Worm (Caenorhabditis elegans) whole organism, late embryonic: ENCODE results near the gene str-112.

ENCODE experiments used
- C08G9.2 ChIP-seq: sonication (generic microtip); optimal IDR thresholded peaks from 2 replicates; lab custom pipeline; 2016; ENCODE audit warnings: mild to moderate bottlenecking, missing genetic modification characterization, moderate library complexity, missing compliant biosample characterization
- F13H6.1 ChIP-seq: sonication (generic microtip); optimal IDR thresholded peaks from 2 replicates; lab custom pipeline; 2016; ENCODE audit warnings: missing genetic modification characterization, missing compliant biosample characterization
- K09A11.1 ChIP-seq: sonication (generic microtip); optimal IDR thresholded peaks from 2 replicates; lab custom pipeline; 2017; ENCODE audit warnings: antibody characterized with exemption, mild to moderate bottlenecking, missing genetic modification characterization, missing compliant biosample characterization; ENCODE audit not compliant: insufficient read depth
- ahr-1 ChIP-seq: sonication (generic microtip); optimal IDR thresholded peaks from 2 replicates; lab custom pipeline; 2016; ENCODE audit warnings: missing genetic modification characterization, missing compliant biosample characterization
- ama-1 ChIP-seq: fragments of 150-350 bp; optimal IDR thresholded peaks from 2 replicates; lab custom pipeline; 2014
- ceh-19 ChIP-seq: fragments of 200-800 bp; sonication (Bioruptor generic); optimal IDR thresholded peaks from 2 replicates; lab custom pipeline; 2018; ENCODE audit warnings: mild to moderate bottlenecking, missing genetic modification characterization, missing compliant biosample characterization
- ceh-30 ChIP-seq: fragments of 150-350 bp; optimal IDR thresholded peaks from 2 replicates; lab custom pipeline; 2014; ENCODE audit warnings: missing biosample characterization, missing genetic modification characterization
- ceh-34 ChIP-seq: sonication (generic microtip); optimal IDR thresholded peaks from 2 replicates; lab custom pipeline; 2016; ENCODE audit warnings: mild to moderate bottlenecking, missing genetic modification characterization, missing compliant biosample characterization
- ceh-48 ChIP-seq: sonication (generic microtip); optimal IDR thresholded peaks from 2 replicates; lab custom pipeline; 2016; ENCODE audit warnings: missing genetic modification characterization, inconsistent platforms, missing compliant biosample characterization
- ceh-6 ChIP-seq: fragments of 200-800 bp; sonication (Bioruptor generic); optimal IDR thresholded peaks from 2 replicates; lab custom pipeline; 2018; ENCODE audit warnings: mild to moderate bottlenecking, missing genetic modification characterization, missing compliant biosample characterization
- dve-1 ChIP-seq: sonication (generic microtip); optimal IDR thresholded peaks from 2 replicates; lab custom pipeline; 2017; ENCODE audit warnings: antibody characterized with exemption, mild to moderate bottlenecking, missing genetic modification characterization, missing compliant biosample characterization
- elt-4 ChIP-seq: sonication (generic microtip); optimal IDR thresholded peaks from 2 replicates; lab custom pipeline; 2016; ENCODE audit warnings: missing genetic modification characterization, missing compliant biosample characterization
- ets-4 ChIP-seq: sonication (generic microtip); optimal IDR thresholded peaks from 2 replicates; lab custom pipeline; 2016; ENCODE audit warnings: missing genetic modification characterization, missing compliant biosample characterization
- fax-1 ChIP-seq: sonication (generic microtip); optimal IDR thresholded peaks from 2 replicates; lab custom pipeline; 2016; ENCODE audit warnings: missing genotype, missing genetic modification characterization, missing compliant biosample characterization
- fkh-10 ChIP-seq: fragments of 150-350 bp; optimal IDR thresholded peaks from 2 replicates; lab custom pipeline; 2014; ENCODE audit warnings: missing biosample characterization, missing genetic modification reagents, missing genetic modification characterization
- gmeb-2 ChIP-seq: sonication (generic microtip); optimal IDR thresholded peaks from 2 replicates; lab custom pipeline; 2016; ENCODE audit warnings: missing genetic modification characterization, inconsistent platforms, missing compliant biosample characterization
- hlh-13 ChIP-seq: fragments of 200-800 bp; sonication (Bioruptor generic); optimal IDR thresholded peaks from 2 replicates; lab custom pipeline; 2018; ENCODE audit warnings: mild to moderate bottlenecking, missing genetic modification characterization, missing compliant biosample characterization
- hlh-15 ChIP-seq: sonication (generic microtip); optimal IDR thresholded peaks from 2 replicates; lab custom pipeline; 2016; ENCODE audit warnings: missing genetic modification characterization, missing compliant biosample characterization
- hlh-30 ChIP-seq: sonication (generic microtip); optimal IDR thresholded peaks from 2 replicates; lab custom pipeline; 2017; ENCODE audit warnings: antibody characterized with exemption, missing genetic modification characterization, missing compliant biosample characterization; ENCODE audit not compliant: insufficient read depth
- hlh-6 ChIP-seq: sonication (generic microtip); optimal IDR thresholded peaks from 2 replicates; lab custom pipeline; 2016; ENCODE audit warnings: missing genotype, missing genetic modification characterization, missing compliant biosample characterization
- lim-6 ChIP-seq: sonication (generic microtip); optimal IDR thresholded peaks from 2 replicates; lab custom pipeline; 2016; ENCODE audit warnings: missing genetic modification characterization, missing compliant biosample characterization
- lin-11 ChIP-seq: fragments of 200-800 bp; sonication (Bioruptor generic); optimal IDR thresholded peaks from 2 replicates; lab custom pipeline; 2018; ENCODE audit warnings: mild to moderate bottlenecking, missing genetic modification characterization, missing compliant biosample characterization
- madf-2 ChIP-seq: sonication (generic microtip); optimal IDR thresholded peaks from 2 replicates; lab custom pipeline; 2017; ENCODE audit warnings: missing genetic modification characterization, missing compliant biosample characterization
- mec-3 ChIP-seq: sonication (generic microtip); optimal IDR thresholded peaks from 2 replicates; lab custom pipeline; 2016; ENCODE audit warnings: borderline replicate concordance, missing genetic modification characterization, missing compliant biosample characterization
- nhr-232 ChIP-seq: sonication (generic microtip); optimal IDR thresholded peaks from 2 replicates; lab custom pipeline; 2016; ENCODE audit warnings: missing genetic modification characterization, missing compliant biosample characterization
- npax-4 ChIP-seq: sonication (generic microtip); optimal IDR thresholded peaks from 2 replicates; lab custom pipeline; 2016; ENCODE audit warnings: missing genetic modification characterization, missing compliant biosample characterization
- pat-9 ChIP-seq: fragments of 200-800 bp; sonication (Bioruptor generic); optimal IDR thresholded peaks from 2 replicates; lab custom pipeline; 2018; ENCODE audit warnings: mild to moderate bottlenecking, missing genetic modification characterization, moderate library complexity, missing compliant biosample characterization
- pha-4 ChIP-seq: fragments of 150-350 bp; optimal IDR thresholded peaks from 2 replicates; lab custom pipeline; 2018; ENCODE audit warnings: missing biosample characterization, missing genetic modification reagents, missing genetic modification characterization
- pros-1 ChIP-seq: fragments of 150-350 bp; optimal IDR thresholded peaks from 2 replicates; lab custom pipeline; 2014; ENCODE audit warnings: missing biosample characterization, missing genetic modification reagents, missing genetic modification characterization
- rnt-1 ChIP-seq: sonication (generic microtip); optimal IDR thresholded peaks from 2 replicates; lab custom pipeline; 2016; ENCODE audit warnings: missing genetic modification characterization, missing compliant biosample characterization
- sdc-2 ChIP-seq: sonication (generic microtip); optimal IDR thresholded peaks from 2 replicates; lab custom pipeline; 2016; ENCODE audit warnings: missing genotype, missing genetic modification characterization, missing compliant biosample characterization
- sox-2 ChIP-seq: fragments of 200-800 bp; sonication (Bioruptor generic); IDR thresholded peaks from 2 replicates; pipeline ENCODE4 v1.3.6; 2022; ENCODE audit warnings: missing genetic modification reagents, missing genetic modification characterization, missing compliant biosample characterization
- syd-9 ChIP-seq: sonication (generic microtip); optimal IDR thresholded peaks from 2 replicates; lab custom pipeline; 2016; ENCODE audit warnings: mild to moderate bottlenecking, missing genetic modification characterization, moderate library complexity, missing compliant biosample characterization
- tbx-2 ChIP-seq: sonication (generic microtip); optimal IDR thresholded peaks from 2 replicates; lab custom pipeline; 2016; ENCODE audit warnings: missing genetic modification characterization, missing compliant biosample characterization
- tbx-7 ChIP-seq: sonication (generic microtip); optimal IDR thresholded peaks from 2 replicates; lab custom pipeline; 2016; ENCODE audit warnings: missing genotype, missing genetic modification characterization, missing compliant biosample characterization
- zip-5 ChIP-seq: sonication (generic microtip); optimal IDR thresholded peaks from 2 replicates; lab custom pipeline; 2016; ENCODE audit warnings: missing genetic modification characterization, missing compliant biosample characterization

Gene str-112

DNA sequence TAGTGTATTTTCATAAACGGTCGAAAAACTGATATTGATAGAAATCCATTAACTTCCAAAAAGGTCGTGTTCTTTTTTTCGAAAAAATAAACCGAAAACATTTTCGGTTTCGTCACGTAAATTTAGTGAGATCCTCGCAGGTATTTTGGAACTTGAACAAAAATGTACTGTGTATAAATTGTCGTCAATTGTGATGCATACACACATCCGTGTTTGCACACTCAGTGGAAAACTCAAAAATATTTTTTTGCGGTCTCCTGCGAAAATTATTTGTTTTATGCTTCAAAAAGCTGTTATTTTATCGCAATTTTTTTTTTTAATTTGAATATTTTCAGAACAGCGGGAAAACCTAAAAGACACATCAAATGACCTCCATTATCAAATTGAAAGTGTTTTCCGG is 40.6 kb upstream of the str-112 start, which contains the start of gene cpsf-2:
Gene cpsf-2 (plus strand): TSS at position 330 of the 400 bp plus-strand sequence.
- no peak for TF ChIP-seq hlh-15 (tag; lab: Kevin White, UChicago)
- no peak for TF ChIP-seq hlh-13 (GFP tag; lab: Kevin White, UChicago)
- TF ChIP-seq K09A11.1: no peak
- no peak for TF ChIP-seq ets-4 (tag; lab: Kevin White, UChicago)
- TF ChIP-seq tbx-2 (tag; lab: Kevin White, UChicago): no peak
- TF ChIP-seq C08G9.2 (tag; lab: Kevin White, UChicago): no peak
- no peak for TF ChIP-seq pros-1 (tag; lab: Kevin White, UChicago)
- TF ChIP-seq zip-5 (tag; lab: Kevin White, UChicago): no peak
- no peak for TF ChIP-seq F13H6.1 (tag; lab: Kevin White, UChicago)
- no peak for TF ChIP-seq ahr-1 (tag; lab: Kevin White, UChicago)
- no peak for TF ChIP-seq pha-4 (tag; lab: Kevin White, UChicago)
- TF ChIP-seq npax-4: no peak

DNA sequence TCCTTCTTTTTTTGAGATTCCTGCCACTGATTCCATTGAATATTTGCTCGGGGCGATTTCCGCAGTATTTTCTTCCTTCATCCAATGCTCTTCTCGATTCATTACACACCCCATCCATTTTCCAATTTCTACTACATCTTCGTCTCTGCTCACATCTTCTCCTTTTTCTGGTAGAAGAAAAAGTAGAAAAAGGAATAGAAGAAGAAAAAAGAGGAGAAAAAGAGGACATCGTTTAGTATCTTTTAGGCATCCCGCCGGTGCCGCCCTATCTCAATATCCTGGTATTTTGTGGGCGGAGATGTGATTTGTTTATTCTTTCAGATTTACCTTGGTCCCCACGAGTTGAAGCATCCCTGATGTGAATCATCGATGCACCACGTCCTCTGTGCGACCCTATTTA is 37.0 kb upstream of the str-112 start, which contains the start of gene lgc-39:
Gene lgc-39 (plus strand): TSS at position 301 of the 400 bp plus-strand sequence.
- no peak for TF ChIP-seq lim-6 (tag; lab: Kevin White, UChicago)
- TF ChIP-seq gmeb-2 (tag; lab: Kevin White, UChicago): no peak
- TF ChIP-seq ahr-1 (tag; lab: Kevin White, UChicago): no peak
- no peak for TF ChIP-seq dve-1 (tag; lab: Kevin White, UChicago)
- TF ChIP-seq hlh-6 (tag; lab: Kevin White, UChicago): no peak
- no peak for TF ChIP-seq nhr-232 (tag; lab: Kevin White, UChicago)
- TF ChIP-seq mec-3 (tag; lab: Kevin White, UChicago): no peak
- no peak for TF ChIP-seq madf-2

DNA sequence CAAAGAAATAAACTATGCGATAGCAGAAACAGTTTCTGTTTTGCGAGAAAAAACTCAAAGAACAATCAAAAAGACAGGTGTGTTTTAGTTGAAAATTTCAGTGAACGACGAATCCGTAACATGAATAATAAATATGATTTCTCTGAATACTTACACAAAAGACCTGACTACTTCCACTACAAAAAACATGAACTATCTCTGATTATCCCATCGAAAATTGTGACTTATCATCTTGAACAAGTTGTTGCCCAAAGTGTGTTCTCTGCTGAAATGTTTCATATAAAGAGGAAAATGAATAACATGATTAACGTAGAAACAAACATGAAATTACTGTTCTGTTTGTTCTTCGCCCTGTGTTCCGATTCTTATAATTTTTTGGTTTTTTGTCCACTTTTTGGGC is 28.5 kb upstream of the str-112 start, which contains the start of gene ugt-36:
Gene ugt-36 (plus strand): TSS at position 301 of the 400 bp plus-strand sequence.
- TF ChIP-seq hlh-13 (GFP tag; lab: Kevin White, UChicago) (no peak), sox-2 (GFP tag; lab: Robert Waterston, UW) (no peak), madf-2 (no peak), elt-4 (tag; lab: Kevin White, UChicago) (no peak), fax-1 (tag; lab: Kevin White, UChicago) (no peak), ceh-6 (no peak), tbx-2 (tag; lab: Kevin White, UChicago) (no peak), syd-9 (no peak), ama-1 (lab: Kevin White, UChicago) (no peak), C08G9.2 (tag; lab: Kevin White, UChicago) (no peak), pha-4 (tag; lab: Kevin White, UChicago) (no peak), ceh-30 (tag; lab: Kevin White, UChicago) (no peak), ceh-48 (tag; lab: Kevin White, UChicago) (no peak), F13H6.1 (tag; lab: Kevin White, UChicago) (no peak), hlh-30 (tag; lab: Kevin White, UChicago) (no peak), tbx-7 (tag; lab: Kevin White, UChicago) (no peak)

DNA sequence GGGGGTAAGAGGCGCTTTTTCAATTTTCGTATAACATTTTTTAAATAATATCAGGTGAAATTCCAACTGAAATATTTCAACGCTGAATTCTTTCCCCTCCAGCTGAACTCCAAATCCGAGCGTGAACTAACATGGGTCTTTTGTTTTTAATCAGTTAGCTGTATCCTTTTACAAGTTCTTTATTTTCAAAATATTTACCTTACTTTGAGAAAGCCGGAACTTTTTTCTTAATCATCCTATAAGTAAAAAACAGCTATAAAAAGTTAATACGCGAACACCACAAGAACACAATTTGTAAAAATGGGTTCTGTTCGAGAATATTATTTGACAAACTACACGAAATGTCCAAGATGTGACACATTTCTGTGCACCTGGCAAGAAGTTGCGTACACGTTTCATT is 26.0 kb upstream of the str-112 start, which contains the start of gene srh-83:
Gene srh-83 (plus strand): TSS at position 301 of the 400 bp plus-strand sequence.
- TF ChIP-seq fkh-10 (GFP tag; lab: Kevin White, UChicago) (no peak), ceh-34 (tag; lab: Kevin White, UChicago) (no peak), tbx-2 (tag; lab: Kevin White, UChicago) (no peak), lin-11 (no peak), ceh-19 (GFP tag; lab: Kevin White, UChicago) (no peak)

DNA sequence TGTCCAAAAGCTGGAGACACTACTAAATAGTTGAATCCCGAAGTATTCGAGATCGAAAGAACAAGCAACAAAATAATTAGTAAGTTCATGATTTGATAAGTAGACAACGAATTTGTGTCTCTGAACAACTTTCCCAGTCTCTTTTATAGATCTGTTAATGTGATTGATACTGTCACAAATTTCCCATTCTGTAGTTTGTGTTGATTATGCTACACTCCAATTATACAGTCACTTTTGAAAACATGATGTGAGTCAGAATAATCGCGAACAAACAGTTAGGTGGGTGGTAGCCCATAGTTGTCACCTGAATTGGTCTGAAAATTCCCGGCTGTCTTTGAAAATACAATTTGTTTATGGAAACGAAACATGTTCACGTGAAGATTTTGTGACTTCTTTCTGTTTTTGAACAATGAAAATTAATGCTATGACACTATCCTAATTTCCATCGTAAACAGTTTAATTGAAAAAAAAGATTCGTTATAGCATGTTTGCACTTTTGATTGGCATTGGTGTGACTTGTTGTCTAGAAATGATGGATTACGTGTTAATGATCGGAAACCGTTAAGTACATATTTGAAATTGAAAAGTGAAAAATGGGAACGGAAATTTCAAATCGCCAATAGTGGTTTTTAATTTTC is 25.4 kb upstream of the str-112 start, which contains the start of gene ugt-41:
Gene ugt-41 (minus strand): TSS at position 119 of the 638 bp plus-strand sequence.
- no peak for TF ChIP-seq sdc-2
- TF ChIP-seq hlh-30 (tag; lab: Kevin White, UChicago): no peak
- TF ChIP-seq rnt-1 (tag; lab: Kevin White, UChicago): no peak
- no peak for TF ChIP-seq lin-11
- TF ChIP-seq pat-9 (tag; lab: Kevin White, UChicago): no peak
- no peak for TF ChIP-seq ahr-1 (tag; lab: Kevin White, UChicago)
